Fruit fly (Drosophila melanogaster): ENCODE measurements around the gene HUWE1.

DNA sequence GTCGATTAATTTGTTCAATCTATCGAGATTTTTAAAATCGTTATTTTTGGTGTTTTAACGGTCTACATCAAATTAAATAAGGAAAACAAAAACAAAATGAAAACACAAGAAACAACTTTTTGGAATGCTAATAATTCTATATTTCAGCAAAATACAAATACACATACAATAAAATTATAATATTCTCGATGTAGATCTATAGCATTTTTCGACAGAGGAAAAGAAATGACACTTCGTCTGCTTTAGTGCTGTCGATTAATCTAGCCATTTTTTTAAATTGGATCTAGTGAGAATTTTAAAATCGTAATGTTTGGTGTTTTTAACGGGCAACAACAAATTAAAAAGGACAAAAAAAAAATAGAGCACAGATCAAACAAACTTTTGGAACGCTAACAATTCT lies 24.7 kb downstream of the HUWE1 start, which contains the start of gene Arp6:
- TF ChIP-seq CG10348 (GFP tag; IDR thresholded peaks at IDR 0.05) (no peak), D1 (tag; optimal IDR thresholded peaks at IDR 0.05) (no peak), CG8301 (tag; optimal IDR thresholded peaks at IDR 0.05) (no peak), fd96Ca (GFP tag; IDR thresholded peaks at IDR 0.05) (no peak), CG34367 (tag; optimal IDR thresholded peaks at IDR 0.05) (no peak), Snoo (tag; optimal IDR thresholded peaks at IDR 0.05) (no peak), CG17806 (tag; optimal IDR thresholded peaks at IDR 0.05) (no peak), rn (GFP tag; IDR thresholded peaks at IDR 0.05) (no peak), CG9948 (tag; optimal IDR thresholded peaks at IDR 0.05) (no peak), Ets98B (GFP tag; IDR thresholded peaks at IDR 0.05) (no peak)

Data from whole organism, pupa.